Worm (Caenorhabditis elegans) whole organism, early embryonic: ENCODE results near the gene C25G4.3.

Experiments
- B0310.2 ChIP-seq: sonication (generic microtip); optimal IDR thresholded peaks from 2 replicates; lab custom pipeline; 2016; ENCODE audit warnings: mild to moderate bottlenecking, missing genetic modification characterization, missing compliant biosample characterization
- F13C5.2 ChIP-seq: sonication (generic microtip); optimal IDR thresholded peaks from 2 replicates; lab custom pipeline; 2017; ENCODE audit warnings: mild to moderate bottlenecking, missing genetic modification characterization, inconsistent platforms, missing compliant biosample characterization
- aly-1 ChIP-seq: sonication (generic microtip); optimal IDR thresholded peaks from 2 replicates; lab custom pipeline; 2016; ENCODE audit warnings: missing genetic modification characterization, missing compliant biosample characterization
- ama-1 ChIP-seq: fragments of 150-350 bp; optimal IDR thresholded peaks from 2 replicates; lab custom pipeline; 2014
- ceh-13 ChIP-seq: fragments of 200-800 bp; sonication (Bioruptor generic); optimal IDR thresholded peaks from 2 replicates; lab custom pipeline; 2018; ENCODE audit warnings: mild to moderate bottlenecking, missing genetic modification characterization, missing compliant biosample characterization
- ceh-36 ChIP-seq: sonication (generic microtip); optimal IDR thresholded peaks from 2 replicates; lab custom pipeline; 2016; ENCODE audit warnings: missing genetic modification characterization, inconsistent platforms, missing compliant biosample characterization
- ets-7 ChIP-seq: sonication (generic microtip); optimal IDR thresholded peaks from 2 replicates; lab custom pipeline; 2016; ENCODE audit warnings: missing genotype, missing genetic modification characterization, missing compliant biosample characterization
- flt-1 ChIP-seq: fragments of 200-800 bp; sonication (Bioruptor generic); IDR thresholded peaks from 2 replicates; pipeline ENCODE4 v1.3.6; 2022; ENCODE audit warnings: missing genetic modification characterization, missing compliant biosample characterization
- hmbx-1 ChIP-seq: sonication (generic microtip); optimal IDR thresholded peaks from 2 replicates; lab custom pipeline; 2016; ENCODE audit warnings: mild to moderate bottlenecking, missing genetic modification characterization, missing compliant biosample characterization
- hmg-4 ChIP-seq: fragments of 200-800 bp; sonication (Bioruptor generic); optimal IDR thresholded peaks from 2 replicates; lab custom pipeline; 2018; ENCODE audit warnings: mild to moderate bottlenecking, missing genetic modification characterization, missing compliant biosample characterization
- hnd-1 ChIP-seq: sonication (generic microtip); optimal IDR thresholded peaks from 2 replicates; lab custom pipeline; 2016; ENCODE audit warnings: missing genetic modification characterization, missing compliant biosample characterization
- pes-1 ChIP-seq: fragments of 200-800 bp; sonication (Bioruptor generic); IDR thresholded peaks from 2 replicates; pipeline ENCODE4 v1.3.6; 2022; ENCODE audit warnings: missing genetic modification reagents, missing genetic modification characterization, missing compliant biosample characterization
- scrt-1 ChIP-seq: fragments of 200-800 bp; sonication (Bioruptor generic); IDR thresholded peaks from 2 replicates; pipeline ENCODE4 v1.3.6; 2022; ENCODE audit warnings: missing genetic modification characterization, missing compliant biosample characterization
- sea-1 ChIP-seq: fragments of 200-800 bp; sonication (Bioruptor generic); conservative IDR thresholded peaks from 2 replicates; pipeline ENCODE4 v1.3.6; 2022; ENCODE audit warnings: missing genetic modification characterization, missing compliant biosample characterization
- tbx-11 ChIP-seq: fragments of 200-800 bp; sonication (Bioruptor generic); IDR thresholded peaks from 2 replicates; pipeline ENCODE4 v1.3.6; 2022; ENCODE audit warnings: missing genetic modification characterization, missing compliant biosample characterization
- tbx-37 ChIP-seq: fragments of 200-800 bp; sonication (Bioruptor generic); conservative IDR thresholded peaks from 2 replicates; pipeline ENCODE4 v1.3.6; 2022; ENCODE audit warnings: missing genetic modification reagents, missing genetic modification characterization, missing compliant biosample characterization
- tra-4 ChIP-seq: sonication (generic microtip); optimal IDR thresholded peaks from 2 replicates; lab custom pipeline; 2017; ENCODE audit warnings: missing genetic modification characterization, missing compliant biosample characterization

The C25G4.3 gene

ce11 chrIV:12467761-12468160 is 22.1 kb upstream of the C25G4.3 start:
- no peak for TF ChIP-seq tra-4 (tag; lab: Kevin White, UChicago)
- no peak for TF ChIP-seq ama-1 (lab: Kevin White, UChicago)
- no peak for TF ChIP-seq hnd-1
- TF ChIP-seq tbx-37 (GFP tag; lab: Robert Waterston, UW) = no peak

DNA sequence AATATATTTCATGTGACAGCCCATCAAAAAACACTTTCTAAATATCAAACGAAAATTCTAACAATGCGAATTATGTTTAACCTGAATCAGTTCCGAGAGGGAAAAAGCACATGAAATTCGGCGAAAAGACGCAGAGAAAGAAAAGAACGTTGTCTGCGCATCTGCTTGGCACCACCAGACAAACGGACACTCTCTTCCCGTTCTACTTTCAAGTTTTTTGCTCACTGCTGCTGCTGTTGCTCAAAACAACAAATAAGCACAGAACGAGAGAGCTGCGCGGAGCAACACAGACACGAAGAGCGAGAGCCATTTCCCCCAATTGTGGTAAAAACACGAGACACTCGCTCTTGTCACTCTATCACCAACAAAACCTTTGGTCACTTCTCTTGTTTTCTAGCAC is 19.1 kb upstream of the C25G4.3 start:
- TF ChIP-seq hmg-4 (GFP tag; lab: Kevin White, UChicago) (no peak), ceh-13 (GFP tag; lab: Kevin White, UChicago) (no peak), hnd-1 (no peak), hmbx-1 (tag; lab: Kevin White, UChicago) (no peak), B0310.2 (tag; lab: Kevin White, UChicago) (no peak), sea-1 (GFP tag; lab: Robert Waterston, UW) (no peak), ama-1 (lab: Kevin White, UChicago) (no peak), F13C5.2 (tag; lab: Kevin White, UChicago) (no peak), tra-4 (tag; lab: Kevin White, UChicago) (no peak), ets-7 (tag; lab: Kevin White, UChicago) (no peak), pes-1 (GFP tag; lab: Robert Waterston, UW) (no peak), tbx-37 (GFP tag; lab: Robert Waterston, UW) (no peak), scrt-1 (GFP tag; lab: Robert Waterston, UW) (no peak), aly-1 (tag; lab: Kevin White, UChicago) (no peak), flt-1 (GFP tag; lab: Robert Waterston, UW) (no peak), ceh-36 (tag; lab: Kevin White, UChicago) (no peak), tbx-11 (GFP tag; lab: Robert Waterston, UW) (no peak)

ce11 chrIV:12463370-12463769 is 17.7 kb upstream of the C25G4.3 start, which contains the start of gene C25G4.8:
TSS of gene C25G4.8 (minus strand) at chrIV:12463470.
- no peak for TF ChIP-seq ceh-36 (tag; lab: Kevin White, UChicago)
- TF ChIP-seq tbx-37 (GFP tag; lab: Robert Waterston, UW) = no peak
- no peak for TF ChIP-seq sea-1 (GFP tag; lab: Robert Waterston, UW)
- TF ChIP-seq F13C5.2 (tag; lab: Kevin White, UChicago) = no peak
- TF ChIP-seq aly-1 (tag; lab: Kevin White, UChicago) = no peak

- TF ChIP-seq B0310.2 (tag; lab: Kevin White, UChicago) = no peak
These were observed 10.9 kb upstream of the C25G4.3 start, which contains the start of gene C25G4.7 for ce11 chrIV:12456613-12457012. TSS of gene C25G4.7 (plus strand) at chrIV:12456913.

DNA sequence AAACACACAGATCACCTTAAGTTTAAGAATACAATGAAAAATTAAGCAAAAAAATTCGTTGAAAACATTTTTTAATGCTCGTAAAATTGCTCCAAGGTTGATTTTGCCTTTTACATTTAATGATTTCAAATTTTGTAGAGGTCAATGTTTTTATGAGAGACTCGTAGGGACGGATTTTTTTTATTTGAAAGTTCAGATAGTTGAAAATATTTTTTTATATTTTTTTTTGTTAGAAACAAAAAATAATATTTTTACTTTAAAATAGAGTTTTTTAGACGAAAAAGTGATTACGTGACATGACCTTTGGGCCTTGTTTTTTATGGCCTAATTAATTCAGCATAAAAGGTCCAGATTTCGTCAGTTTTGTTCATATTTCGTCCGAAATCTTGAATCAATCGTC is 9.1 kb upstream of the C25G4.3 start, which contains the start of gene smz-1:
Gene smz-1, plus strand, starts transcription at position 301 of the 400 bp plus-strand sequence.
- no peak for TF ChIP-seq hnd-1
- no peak for TF ChIP-seq sea-1 (GFP tag; lab: Robert Waterston, UW)
- no peak for TF ChIP-seq hmbx-1 (tag; lab: Kevin White, UChicago)
- TF ChIP-seq pes-1 (GFP tag; lab: Robert Waterston, UW) = no peak
- TF ChIP-seq ets-7 (tag; lab: Kevin White, UChicago) = no peak
- TF ChIP-seq tbx-37 (GFP tag; lab: Robert Waterston, UW) = no peak
- no peak for TF ChIP-seq B0310.2 (tag; lab: Kevin White, UChicago)
- TF ChIP-seq ama-1 (lab: Kevin White, UChicago) = no peak
- TF ChIP-seq flt-1 (GFP tag; lab: Robert Waterston, UW) = no peak
- TF ChIP-seq ceh-13 (GFP tag; lab: Kevin White, UChicago) = no peak
- no peak for TF ChIP-seq scrt-1 (GFP tag; lab: Robert Waterston, UW)
- no peak for TF ChIP-seq tbx-11 (GFP tag; lab: Robert Waterston, UW)

ce11 chrIV:12454115-12454514 is 8.4 kb upstream of the C25G4.3 start, which contains the start of gene spe-44:
TSS of gene spe-44 (minus strand) at chrIV:12454215.
- no peak for TF ChIP-seq ceh-36 (tag; lab: Kevin White, UChicago)
- TF ChIP-seq hnd-1 = no peak
- TF ChIP-seq hmbx-1 (tag; lab: Kevin White, UChicago) = no peak
- TF ChIP-seq pes-1 (GFP tag; lab: Robert Waterston, UW) = no peak
- TF ChIP-seq tbx-37 (GFP tag; lab: Robert Waterston, UW) = no peak
- no peak for TF ChIP-seq sea-1 (GFP tag; lab: Robert Waterston, UW)
- no peak for TF ChIP-seq flt-1 (GFP tag; lab: Robert Waterston, UW)
- no peak for TF ChIP-seq hmg-4 (GFP tag; lab: Kevin White, UChicago)
- no peak for TF ChIP-seq tra-4 (tag; lab: Kevin White, UChicago)
- no peak for TF ChIP-seq ama-1 (lab: Kevin White, UChicago)
- no peak for TF ChIP-seq ets-7 (tag; lab: Kevin White, UChicago)
- TF ChIP-seq tbx-11 (GFP tag; lab: Robert Waterston, UW) = no peak
- TF ChIP-seq aly-1 (tag; lab: Kevin White, UChicago) = no peak
- no peak for TF ChIP-seq B0310.2 (tag; lab: Kevin White, UChicago)
- TF ChIP-seq F13C5.2 (tag; lab: Kevin White, UChicago) = no peak
- TF ChIP-seq scrt-1 (GFP tag; lab: Robert Waterston, UW) = no peak
- TF ChIP-seq ceh-13 (GFP tag; lab: Kevin White, UChicago) = no peak

- TF ChIP-seq hmbx-1 (tag; lab: Kevin White, UChicago) = no peak
- peak; percentile 18 for TF ChIP-seq F13C5.2 (tag; lab: Kevin White, UChicago)
- no peak for TF ChIP-seq tra-4 (tag; lab: Kevin White, UChicago)
- no peak for TF ChIP-seq ama-1 (lab: Kevin White, UChicago)
- no peak for TF ChIP-seq hnd-1
These were observed 5.6 kb upstream of the C25G4.3 start, which contains the start of gene dpy-26 for ce11 chrIV:12451225-12451831. TSS of gene dpy-26 (minus strand) at chrIV:12451335.
